Fruit fly (Drosophila melanogaster): ENCODE measurements around the gene CG7342.

Gene CG7342

DNA sequence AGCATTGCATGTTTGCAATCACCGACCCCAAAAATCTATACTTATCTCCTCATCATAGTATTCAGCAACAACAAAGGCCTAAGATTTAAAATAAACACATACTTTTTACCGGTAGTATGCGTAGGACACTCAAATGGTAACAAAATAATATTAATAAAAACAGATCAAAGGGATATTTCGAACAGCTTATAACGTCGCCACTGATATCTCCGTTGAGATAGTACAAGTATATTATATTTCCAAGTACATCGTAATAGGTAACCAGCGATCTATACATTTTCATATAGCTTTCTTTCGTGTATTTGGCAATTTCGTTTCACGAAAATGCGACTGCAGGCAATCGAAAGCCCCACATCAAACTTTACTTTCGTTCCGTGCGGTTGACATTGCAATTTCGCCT is at the start of gene CG7342:
CG7342 (plus strand) TSS at position 380 of the 400 bp plus-strand sequence.
- TF ChIP-seq CG8478 (optimal IDR thresholded peaks at IDR 0.05) (no peak), CTCF (optimal IDR thresholded peaks at IDR 0.05) (no peak)

DNA sequence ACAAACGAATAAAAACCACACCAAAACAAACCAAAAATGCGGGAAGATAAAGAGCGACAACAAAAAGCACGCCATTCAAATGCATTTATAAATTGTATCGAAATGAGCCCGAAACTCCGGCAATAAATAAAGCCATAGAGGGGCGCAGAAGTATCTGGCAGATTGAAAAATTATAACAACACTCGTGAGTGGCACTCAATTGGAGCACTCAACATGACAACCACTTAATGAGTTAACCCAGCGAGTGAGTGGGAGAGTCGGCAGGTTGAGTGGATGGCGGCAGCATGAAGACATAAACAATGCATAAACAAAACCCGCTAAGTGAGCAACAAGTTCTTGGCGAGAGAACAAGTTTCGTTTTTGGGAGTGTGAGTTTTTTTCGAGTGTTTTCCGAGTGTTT is 34.4 kb upstream of the CG7342 start:
- no peak for TF ChIP-seq CG8478 (optimal IDR thresholded peaks at IDR 0.05)
- no peak for TF ChIP-seq CTCF (optimal IDR thresholded peaks at IDR 0.05)

DNA sequence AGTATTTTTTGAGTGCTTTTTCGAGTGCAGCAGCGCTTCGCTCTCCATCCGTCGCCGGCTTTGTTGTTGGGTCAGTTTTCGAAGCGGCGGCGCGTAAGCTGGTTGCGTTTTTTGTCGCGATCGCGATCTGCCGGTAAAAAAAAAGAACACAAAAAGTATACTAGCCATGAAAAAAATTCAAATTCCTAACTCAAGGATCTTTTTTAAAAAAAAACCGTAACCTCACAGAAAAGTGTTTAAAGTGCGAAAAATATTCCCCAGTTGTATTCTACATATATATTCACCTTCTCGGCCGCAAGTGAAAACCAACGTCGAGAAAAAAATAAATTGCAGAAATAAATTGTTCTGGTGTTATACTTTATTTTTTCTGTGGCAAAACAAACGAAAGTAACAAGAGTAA is 34.0 kb upstream of the CG7342 start:
- no peak for TF ChIP-seq CTCF (optimal IDR thresholded peaks at IDR 0.05)
- TF ChIP-seq CG8478 (optimal IDR thresholded peaks at IDR 0.05): no peak

DNA sequence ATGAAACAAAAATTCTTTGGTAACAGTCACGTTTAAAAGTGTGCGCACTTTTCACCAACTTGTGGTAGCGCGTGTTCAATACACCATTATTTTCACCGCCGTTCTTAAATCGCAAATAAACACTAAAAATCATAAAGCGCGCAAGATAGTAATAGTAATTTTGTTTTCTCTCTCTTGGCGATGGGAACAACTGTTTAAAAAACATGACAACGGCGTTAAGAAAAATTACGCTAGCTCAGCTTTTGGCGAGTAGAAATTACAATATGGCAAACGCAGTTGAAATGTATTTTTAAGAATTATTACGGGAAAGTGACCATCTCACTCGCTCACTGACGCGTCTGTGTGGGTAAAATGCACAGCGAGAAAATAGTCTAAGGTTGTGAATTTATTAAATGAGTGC is 33.5 kb upstream of the CG7342 start:
- TF ChIP-seq CTCF (optimal IDR thresholded peaks at IDR 0.05) (no peak), CG8478 (optimal IDR thresholded peaks at IDR 0.05) (no peak)

DNA sequence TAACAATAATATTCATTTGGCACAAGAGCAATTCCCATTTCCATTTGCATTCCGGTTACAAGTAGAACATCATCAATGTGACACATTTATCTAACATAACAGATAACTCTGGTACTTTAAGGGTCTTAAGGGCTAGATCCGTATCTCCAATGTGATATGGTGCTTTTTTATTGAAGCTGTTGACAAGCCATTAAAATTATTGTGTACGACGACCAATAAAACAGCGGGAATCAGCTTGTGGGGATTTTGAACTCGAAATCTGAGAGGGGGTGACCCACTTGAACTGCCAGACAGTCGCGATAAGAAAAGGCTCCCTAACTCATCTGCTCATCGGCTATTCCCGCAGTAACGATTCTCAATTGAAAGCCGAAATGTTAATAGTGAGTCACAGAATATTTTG is 32.0 kb upstream of the CG7342 start:
- no peak for TF ChIP-seq CG8478 (optimal IDR thresholded peaks at IDR 0.05)
- TF ChIP-seq CTCF (optimal IDR thresholded peaks at IDR 0.05): no peak

DNA sequence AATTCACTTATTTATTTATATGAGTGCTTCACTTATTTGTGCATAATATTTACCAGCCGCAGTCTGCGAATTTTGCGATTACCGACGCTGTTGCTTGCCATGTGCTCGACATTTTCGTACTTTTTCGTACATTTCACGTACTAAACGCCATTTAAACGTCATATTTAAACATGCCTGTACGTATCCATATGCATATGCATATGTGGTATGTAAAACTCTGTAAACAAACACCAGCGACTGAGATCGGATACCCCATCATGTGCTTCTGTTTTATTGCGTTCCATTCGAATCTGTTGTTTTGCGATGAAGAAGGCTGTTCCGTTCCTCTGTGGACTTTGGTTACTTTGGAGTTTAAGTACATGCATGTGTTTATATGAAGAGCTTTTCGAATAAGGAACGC is 31.2 kb upstream of the CG7342 start:
- TF ChIP-seq CTCF (optimal IDR thresholded peaks at IDR 0.05) (no peak), CG8478 (optimal IDR thresholded peaks at IDR 0.05) (no peak)

DNA sequence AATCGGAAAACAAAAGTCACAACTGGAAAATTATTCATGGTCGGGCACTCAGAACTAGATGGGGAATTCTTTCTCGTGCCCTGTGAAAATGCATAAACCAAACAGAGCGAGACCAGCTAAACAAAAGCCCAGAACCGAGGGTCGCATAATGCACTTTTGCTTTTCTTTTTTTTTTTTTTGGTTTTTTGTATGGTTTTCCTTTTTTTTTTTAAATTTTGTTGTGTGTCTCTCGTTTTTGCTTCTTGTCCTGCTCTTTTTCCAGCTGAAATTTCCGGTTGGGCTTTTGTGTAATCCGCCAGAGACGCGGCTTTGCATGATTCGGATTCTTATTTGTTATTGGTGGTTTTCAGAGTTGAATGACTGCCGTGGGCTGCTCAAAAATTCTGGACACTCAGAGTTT is 21.3 kb upstream of the CG7342 start:
- TF ChIP-seq CTCF (optimal IDR thresholded peaks at IDR 0.05): no peak
- TF ChIP-seq CG8478 (optimal IDR thresholded peaks at IDR 0.05): no peak

DNA sequence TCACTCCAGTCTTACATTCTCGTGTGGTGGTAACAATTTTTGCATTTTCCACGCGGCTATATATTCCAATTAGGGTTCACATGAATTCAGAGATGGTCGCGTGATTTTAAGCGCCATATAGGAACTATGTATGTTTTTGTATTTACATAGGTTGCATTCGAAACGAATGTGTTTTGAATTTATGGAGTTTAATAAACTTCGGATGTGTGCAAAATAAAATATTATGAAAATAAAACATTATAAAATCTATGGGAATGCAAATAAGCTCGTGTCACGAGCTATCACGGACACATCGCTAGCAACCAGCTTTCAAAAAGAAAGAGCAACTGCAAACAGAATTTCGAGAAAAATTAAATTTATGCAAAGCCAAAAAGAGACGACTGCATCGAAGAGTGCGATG is 19.9 kb upstream of the CG7342 start:
- TF ChIP-seq CTCF (optimal IDR thresholded peaks at IDR 0.05) (no peak), CG8478 (optimal IDR thresholded peaks at IDR 0.05) (no peak)

DNA sequence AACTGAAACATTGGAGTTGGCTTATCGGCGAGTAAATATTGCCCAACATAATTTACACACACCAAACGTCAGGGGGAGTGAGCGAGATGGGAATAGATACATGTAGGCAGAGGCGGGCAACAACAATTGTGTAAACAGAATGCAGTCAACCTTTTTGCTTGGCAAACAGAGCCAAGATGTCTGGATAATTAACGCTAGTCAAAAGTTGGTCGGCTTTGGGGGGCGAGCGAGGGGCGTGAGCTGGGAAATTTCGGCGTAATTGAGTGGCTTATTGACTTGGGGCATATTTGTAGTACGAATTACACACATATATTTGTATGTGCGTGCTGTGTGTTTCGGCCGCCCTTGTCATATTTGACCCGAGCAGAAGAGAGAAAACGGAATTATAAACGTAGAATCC is 18.4 kb upstream of the CG7342 start:
- TF ChIP-seq CTCF (optimal IDR thresholded peaks at IDR 0.05): no peak
- no peak for TF ChIP-seq CG8478 (optimal IDR thresholded peaks at IDR 0.05)

DNA sequence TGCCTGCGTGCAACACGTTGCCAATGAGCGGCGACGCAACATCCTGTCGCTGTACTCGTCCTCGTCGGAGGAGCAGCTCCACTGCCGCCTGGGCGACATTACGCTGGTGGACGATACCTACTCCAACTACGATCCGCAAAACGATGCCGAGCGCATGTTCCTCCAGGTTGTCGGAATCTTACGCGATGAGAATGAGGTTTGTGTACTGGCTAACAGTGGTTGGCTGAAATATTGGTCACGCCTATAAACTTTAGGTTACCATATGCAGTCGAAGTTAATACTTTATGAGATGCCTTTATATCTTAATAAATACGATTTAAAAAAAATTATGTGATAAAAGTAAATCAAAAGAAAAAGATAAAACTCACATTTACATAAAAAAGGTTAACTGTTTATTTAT is 16.9 kb upstream of the CG7342 start:
- no peak for TF ChIP-seq CG8478 (optimal IDR thresholded peaks at IDR 0.05)
- TF ChIP-seq CTCF (optimal IDR thresholded peaks at IDR 0.05): no peak

DNA sequence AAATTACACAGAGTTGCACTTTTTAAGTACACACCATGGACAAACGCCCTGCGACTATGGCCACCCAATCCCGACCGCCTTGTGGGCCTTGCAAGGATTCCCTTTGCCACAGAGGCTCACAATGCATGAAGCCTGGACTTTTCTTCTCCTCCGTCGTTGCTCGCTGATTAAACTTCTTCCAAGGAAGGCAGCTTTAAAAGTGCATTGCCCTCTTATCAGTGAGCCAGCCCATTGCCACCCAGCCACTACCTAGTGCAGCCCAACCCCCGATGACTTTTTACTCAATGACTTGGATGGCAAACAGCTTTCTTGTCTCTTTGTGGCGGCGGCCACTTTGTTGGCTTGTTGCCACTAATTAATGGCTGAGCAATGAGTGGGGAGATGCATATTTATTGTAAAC is 15.5 kb upstream of the CG7342 start:
- TF ChIP-seq CTCF (optimal IDR thresholded peaks at IDR 0.05) (no peak), CG8478 (optimal IDR thresholded peaks at IDR 0.05) (no peak)

DNA sequence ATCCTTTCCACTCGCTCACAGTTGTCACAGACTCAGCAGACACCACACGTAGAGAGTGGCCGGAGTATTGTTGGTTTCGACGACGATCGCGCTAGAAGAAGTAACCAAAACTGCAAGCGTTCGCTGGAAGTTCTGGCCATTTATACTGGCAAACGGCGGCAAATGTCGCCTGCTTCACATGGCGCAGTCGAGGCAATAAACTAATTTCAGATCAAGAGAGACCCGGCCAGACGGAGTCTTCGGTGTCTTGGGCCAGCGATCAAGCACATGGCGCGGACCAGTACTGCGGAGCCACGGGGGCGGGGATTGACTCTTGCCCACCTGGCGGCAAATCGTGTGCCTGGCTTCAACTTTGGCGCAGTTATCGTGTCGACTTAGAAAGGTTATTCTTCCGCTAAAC is 4.3 kb upstream of the CG7342 start, which contains the start of gene Cpr92A:
Cpr92A (minus strand) TSS at position 101 of the 400 bp plus-strand sequence.
- TF ChIP-seq CTCF (optimal IDR thresholded peaks at IDR 0.05) (no peak), CG8478 (optimal IDR thresholded peaks at IDR 0.05) (no peak)

DNA sequence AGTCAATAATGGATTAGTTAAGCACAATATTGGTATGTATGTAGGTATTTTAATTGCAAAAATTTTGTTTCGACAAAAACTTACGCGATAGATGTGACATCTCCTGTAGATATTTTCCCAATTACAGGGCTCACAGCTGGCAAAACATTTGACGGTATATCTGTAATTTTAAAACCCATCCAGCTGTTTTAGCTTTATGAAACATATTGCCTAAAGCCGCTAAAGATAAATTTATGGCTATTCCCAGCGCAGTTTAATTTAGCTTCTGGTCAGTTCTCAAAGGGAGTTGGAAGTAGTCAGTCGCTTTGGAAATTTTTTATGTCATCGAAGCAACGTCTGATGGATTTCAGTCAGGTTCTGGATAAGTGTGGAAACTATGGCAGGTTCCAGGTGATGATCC is 2.8 kb upstream of the CG7342 start, which contains the start of gene CG7333:
CG7333 (plus strand) TSS at position 301 of the 400 bp plus-strand sequence.
- TF ChIP-seq CTCF (optimal IDR thresholded peaks at IDR 0.05) (no peak), CG8478 (optimal IDR thresholded peaks at IDR 0.05) (no peak)

DNA sequence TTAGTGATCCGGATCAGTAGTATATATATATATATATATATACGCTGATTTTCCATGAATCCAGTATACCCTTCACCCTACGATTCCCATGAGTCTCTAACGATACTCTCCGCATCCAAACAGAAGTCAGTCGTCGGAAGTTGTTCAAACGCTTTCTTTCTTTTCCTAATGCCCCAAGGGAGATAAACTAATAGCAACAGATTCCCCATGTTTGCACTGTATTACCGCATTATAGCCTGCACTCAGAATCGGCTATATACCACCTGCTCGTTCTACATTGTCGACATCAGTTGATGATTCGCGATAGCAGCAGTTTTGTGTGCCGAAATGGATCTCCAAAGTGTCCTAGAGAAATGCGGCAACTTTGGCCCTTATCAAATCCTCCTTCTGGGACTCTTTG is 3.8 kb downstream of the CG7342 start, which contains the start of gene CG17751:
CG17751 (plus strand) TSS at position 301 of the 400 bp plus-strand sequence.
- no peak for TF ChIP-seq CG8478 (optimal IDR thresholded peaks at IDR 0.05)
- TF ChIP-seq CTCF (optimal IDR thresholded peaks at IDR 0.05): no peak

DNA sequence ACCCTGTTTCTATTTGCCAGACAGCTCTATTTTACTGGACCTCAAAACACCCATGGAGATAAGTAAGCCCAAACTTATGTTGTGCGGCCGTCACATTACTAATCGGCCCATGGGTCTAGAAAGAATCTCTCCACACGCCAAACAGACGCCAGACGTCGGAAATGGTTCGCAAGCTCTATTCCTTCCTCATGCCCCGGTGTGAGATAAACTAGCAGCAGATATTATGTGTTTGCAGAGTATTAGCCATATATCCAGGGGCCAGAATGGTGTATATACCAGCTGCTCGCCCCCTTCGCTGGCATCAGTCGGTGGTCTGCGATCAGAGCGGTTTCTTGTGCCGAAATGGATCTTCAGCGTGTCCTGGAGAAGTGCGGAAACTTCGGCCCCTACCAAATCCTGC is 6.8 kb downstream of the CG7342 start, which contains the start of gene CG17752:
CG17752 (plus strand) TSS at position 301 of the 400 bp plus-strand sequence.
- no peak for TF ChIP-seq CTCF (optimal IDR thresholded peaks at IDR 0.05)
- no peak for TF ChIP-seq CG8478 (optimal IDR thresholded peaks at IDR 0.05)

DNA sequence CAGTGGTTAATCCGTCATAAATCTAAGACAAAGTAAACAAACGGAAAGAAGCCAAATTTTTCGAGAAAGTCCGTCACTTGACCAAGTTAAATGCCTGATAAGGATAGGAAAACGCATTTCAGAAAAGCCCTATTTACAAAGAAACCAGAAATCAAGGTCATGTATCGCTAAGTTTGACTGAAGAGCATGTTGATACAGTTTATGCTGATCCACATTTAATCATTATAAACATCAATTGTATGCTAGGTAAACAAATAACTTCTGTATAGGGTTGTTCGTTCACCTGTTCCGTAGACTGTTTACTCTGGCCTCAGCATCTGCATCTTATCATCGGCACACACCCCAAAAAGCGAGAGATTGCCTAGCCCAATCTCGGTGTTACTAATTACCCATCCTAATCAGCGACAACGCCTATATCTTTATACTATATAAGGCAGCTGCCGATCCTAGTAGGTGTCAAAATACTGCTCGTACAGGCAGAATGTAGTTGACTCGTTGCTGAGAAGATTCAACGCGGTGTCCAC is 9.8 kb downstream of the CG7342 start, which contains the start of gene CG16727:
CG16727 (plus strand) TSS at position 474 of the 524 bp plus-strand sequence.
- TF ChIP-seq CTCF (optimal IDR thresholded peaks at IDR 0.05) (no peak), CG8478 (optimal IDR thresholded peaks at IDR 0.05) (no peak)

DNA sequence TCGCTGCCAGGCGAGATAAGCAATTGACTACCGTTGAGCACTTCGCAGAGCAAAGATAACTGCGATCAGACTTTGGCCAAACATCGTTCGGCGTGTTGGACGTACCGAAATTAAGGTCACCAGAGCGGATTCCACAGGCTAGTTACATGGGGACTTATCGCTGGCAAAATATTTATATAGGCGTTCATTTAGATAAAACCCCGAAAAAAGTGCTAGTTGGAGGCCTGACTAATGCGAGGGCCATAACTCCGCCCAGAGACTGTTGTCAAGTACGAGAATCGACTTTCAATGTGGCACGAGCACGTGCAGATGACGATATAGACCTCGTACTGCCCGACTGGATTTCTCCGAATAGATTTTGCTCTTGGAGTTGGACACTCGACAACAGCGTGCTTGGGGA is 16.7 kb downstream of the CG7342 start:
- no peak for TF ChIP-seq CTCF (optimal IDR thresholded peaks at IDR 0.05)
- TF ChIP-seq CG8478 (optimal IDR thresholded peaks at IDR 0.05): no peak
